Worm (Caenorhabditis elegans) whole organism, L4 larva: ENCODE measurements around the gene F45E4.5.

Source experiments
- ama-1 ChIP-seq: fragments of 150-350 bp; optimal IDR thresholded peaks from 2 replicates; lab custom pipeline; 2014; ENCODE audit warnings: inconsistent platforms, mixed read lengths
- mdl-1 ChIP-seq, 2 experiments: fragments of 150-350 bp in 1 of 2; sonication (generic microtip) in 1 of 2; optimal IDR thresholded peaks; 2 replicates each; lab custom pipeline; 2014 to 2017; ENCODE audit warnings: missing biosample characterization in 2 of 2, missing genetic modification characterization in 2 of 2
- nhr-11 ChIP-seq: fragments of 150-350 bp; optimal IDR thresholded peaks from 2 replicates; lab custom pipeline; 2014; ENCODE audit warnings: missing biosample characterization, missing genetic modification characterization
- nhr-237 ChIP-seq: sonication (generic microtip); optimal IDR thresholded peaks from 2 replicates; lab custom pipeline; 2017; ENCODE audit warnings: missing biosample characterization, missing genetic modification characterization
- snpc-4 ChIP-seq: fragments of 150-350 bp; optimal IDR thresholded peaks from 2 replicates; lab custom pipeline; 2014; ENCODE audit warnings: missing biosample characterization, missing genetic modification characterization
- unc-62 ChIP-seq, 3 experiments: fragments of 150-350 bp in 1 of 3; sonication (generic microtip); optimal IDR thresholded peaks in 2 of 3; peaks in 1 of 3; 1 replicate in 1 of 3; 2 replicates in 2 of 3; lab custom pipeline; 2014 to 2017; ENCODE audit warnings: missing biosample characterization in 3 of 3, missing genetic modification characterization in 3 of 3, missing genetic modification reagents in 3 of 3, missing genotype in 1 of 3

DNA sequence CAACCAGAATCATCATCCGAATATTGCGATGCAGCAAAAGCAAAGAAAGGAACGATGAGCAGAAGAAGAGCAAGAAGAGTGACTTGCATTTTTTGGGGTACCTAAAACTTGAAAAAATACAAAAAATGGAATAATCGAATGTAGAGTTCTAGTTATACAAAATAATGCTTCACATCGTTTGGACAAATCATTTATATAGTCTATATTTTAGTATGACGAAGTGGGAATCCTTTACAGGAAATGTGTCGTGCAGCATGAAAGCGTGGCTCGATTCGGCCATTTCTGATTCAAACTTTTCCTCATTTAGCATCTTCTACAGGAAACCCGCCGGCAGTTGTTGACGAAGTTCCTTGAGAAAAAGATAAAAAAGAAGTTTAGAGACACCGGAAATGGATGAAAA, 14.1 kb upstream of the F45E4.5 start, which contains the start of gene nlp-20:
- TF ChIP-seq nhr-237 (tag; lab: Kevin White, UChicago), result no peak
- TF ChIP-seq ama-1 (lab: Kevin White, UChicago), result no peak
- TF ChIP-seq nhr-11 (tag; lab: Kevin White, UChicago), result no peak
- no peak for TF ChIP-seq unc-62 (GFP tag; optimal IDR thresholded peaks at IDR 0.05 in 1 of 2; lab: Kevin White, UChicago)
- TF ChIP-seq unc-62 (tag; optimal IDR thresholded peaks at IDR 0.05; lab: Kevin White, UChicago), result no peak
- no peak for TF ChIP-seq snpc-4 (tag; lab: Kevin White, UChicago)
- TF ChIP-seq mdl-1 (tag; optimal IDR thresholded peaks at IDR 0.05; lab: Kevin White, UChicago), result no peak
